Fruit fly (Drosophila melanogaster) Kc167 (cell line): ENCODE results near the gene CG32192.

Experiments used
- h ChIP-seq: fragments of >200 bp; optimal IDR thresholded peaks from 3 replicates; lab custom pipeline; 2018; ENCODE audit warnings: missing external identifiers
- insv ChIP-seq: fragments of >200 bp; optimal IDR thresholded peaks from 3 replicates; lab custom pipeline; 2018; ENCODE audit warnings: missing external identifiers
- psq ChIP-seq: fragments of >200 bp; optimal IDR thresholded peaks from 2 replicates; lab custom pipeline; 2017; ENCODE audit warnings: missing external identifiers
- ttk ChIP-seq: sonication (Bioruptor generic); optimal IDR thresholded peaks from 2 replicates; lab custom pipeline; 2017; ENCODE audit warnings: missing external identifiers

- TF ChIP-seq psq (no peak), h (no peak), insv (lab: Kevin White, UChicago) (no peak), ttk (no peak)
These were observed 44.6 kb upstream of the CG32192 start for dm6 chr3L:17995203-17996143.
